Worm (Caenorhabditis elegans): ENCODE measurements around the gene mlt-3.

The mlt-3 gene

ce11 chrIV:12211292-12211691 lies 15.6 kb downstream of the mlt-3 start:
- TF ChIP-seq ref-1 (GFP tag; conservative IDR thresholded peaks at IDR 0.05) = no peak
- no peak for TF ChIP-seq T22C8.4 (GFP tag; IDR thresholded peaks at IDR 0.05)
- no peak for TF ChIP-seq ztf-29 (GFP tag; IDR thresholded peaks at IDR 0.05)
- no peak for TF ChIP-seq tab-1 (GFP tag; IDR thresholded peaks at IDR 0.05)
- no peak for TF ChIP-seq ztf-23 (GFP tag; IDR thresholded peaks at IDR 0.05)
- TF ChIP-seq med-1 (GFP tag; optimal IDR thresholded peaks at IDR 0.05; ENCODE audit: insufficient read depth) = no peak
- TF ChIP-seq klf-2 (GFP tag; conservative IDR thresholded peaks at IDR 0.05) = no peak
- TF ChIP-seq flt-1 (GFP tag; IDR thresholded peaks at IDR 0.05) = no peak

DNA sequence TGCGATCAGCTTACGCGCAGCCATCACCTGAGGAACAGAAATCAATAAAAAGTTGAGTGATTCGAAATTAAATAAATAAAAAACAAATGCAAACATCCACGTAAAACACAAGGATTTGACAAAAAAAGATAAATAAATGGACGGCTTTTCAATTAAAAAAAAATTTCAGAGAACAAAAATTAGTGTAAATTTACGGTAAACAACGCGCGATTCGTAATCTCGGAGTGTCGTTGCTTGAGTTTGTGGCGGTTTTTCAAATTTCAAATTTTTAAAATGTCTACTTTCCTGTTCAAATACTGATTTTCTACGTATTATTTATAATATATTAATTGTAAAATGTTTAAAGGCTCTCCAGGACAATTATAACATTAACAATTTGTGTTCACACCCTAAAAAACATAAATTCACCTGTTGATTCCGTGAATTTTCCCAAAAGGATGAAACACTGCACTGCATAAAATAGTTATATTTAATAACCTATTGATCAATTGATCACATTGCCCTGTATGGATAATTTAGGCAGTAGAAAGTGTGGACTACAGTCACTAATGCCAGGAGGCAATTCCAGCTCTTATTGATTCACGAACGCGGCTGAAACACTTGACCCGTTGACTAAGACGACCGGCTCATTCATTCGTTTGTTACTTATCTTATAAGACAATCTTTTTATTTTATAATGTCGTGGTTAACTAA lies 17.8 kb downstream of the mlt-3 start, which contains the start of the genes marb-1 and F35G2.3:
marb-1 (minus strand) TSS at position 27 of the 693 bp plus-strand sequence.
F35G2.3 (plus strand) TSS at position 643 of the 693 bp plus-strand sequence.
- TF ChIP-seq flt-1 (GFP tag; IDR thresholded peaks at IDR 0.05) = no peak
- no peak for TF ChIP-seq tab-1 (GFP tag; IDR thresholded peaks at IDR 0.05)
- TF ChIP-seq ztf-29 (GFP tag; IDR thresholded peaks at IDR 0.05) = no peak
- no peak for TF ChIP-seq ref-1 (GFP tag; conservative IDR thresholded peaks at IDR 0.05)
- TF ChIP-seq klf-2 (GFP tag; conservative IDR thresholded peaks at IDR 0.05) = no peak

DNA sequence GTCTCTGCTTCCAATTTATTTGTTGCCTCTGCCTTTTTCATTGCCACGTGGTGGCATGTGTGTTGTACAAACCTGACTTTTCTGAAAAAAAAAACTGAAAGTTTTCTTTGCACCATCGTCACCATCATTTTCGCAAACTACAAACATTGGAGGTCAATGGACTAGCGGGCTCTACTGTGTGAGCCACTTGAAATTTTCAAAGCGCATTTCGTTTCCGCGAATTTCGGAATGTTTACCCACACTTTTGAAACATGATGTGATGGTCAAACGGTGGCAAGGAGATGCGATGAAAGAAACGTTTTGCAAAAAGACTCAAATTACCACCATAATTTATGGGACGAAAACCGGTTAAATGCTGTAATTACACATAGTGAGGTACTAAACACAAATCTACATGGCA lies 19.0 kb downstream of the mlt-3 start:
- TF ChIP-seq ref-1 (GFP tag; conservative IDR thresholded peaks at IDR 0.05) (no peak), ztf-23 (GFP tag; IDR thresholded peaks at IDR 0.05) (no peak), med-1 (GFP tag; optimal IDR thresholded peaks at IDR 0.05; ENCODE audit: insufficient read depth) (no peak), tab-1 (GFP tag; IDR thresholded peaks at IDR 0.05) (no peak), ztf-29 (GFP tag; IDR thresholded peaks at IDR 0.05) (no peak), klf-2 (GFP tag; conservative IDR thresholded peaks at IDR 0.05) (no peak), cog-1 (tag; optimal IDR thresholded peaks at IDR 0.05) (no peak), flt-1 (GFP tag; IDR thresholded peaks at IDR 0.05) (no peak), T22C8.4 (GFP tag; IDR thresholded peaks at IDR 0.05) (no peak)

ce11 chrIV:12207454-12207853 lies 19.5 kb downstream of the mlt-3 start:
- TF ChIP-seq ztf-23 (GFP tag; IDR thresholded peaks at IDR 0.05) (no peak), ref-1 (GFP tag; conservative IDR thresholded peaks at IDR 0.05) (no peak), cog-1 (tag; optimal IDR thresholded peaks at IDR 0.05) (no peak), flt-1 (GFP tag; IDR thresholded peaks at IDR 0.05) (no peak), klf-2 (GFP tag; conservative IDR thresholded peaks at IDR 0.05) (no peak), ztf-29 (GFP tag; IDR thresholded peaks at IDR 0.05) (no peak), med-1 (GFP tag; optimal IDR thresholded peaks at IDR 0.05; ENCODE audit: insufficient read depth) (no peak), tab-1 (GFP tag; IDR thresholded peaks at IDR 0.05) (no peak), T22C8.4 (GFP tag; IDR thresholded peaks at IDR 0.05) (no peak)

- no peak for TF ChIP-seq ztf-29 (GFP tag; IDR thresholded peaks at IDR 0.05)
- no peak for TF ChIP-seq T22C8.4 (GFP tag; IDR thresholded peaks at IDR 0.05)
- no peak for TF ChIP-seq tab-1 (GFP tag; IDR thresholded peaks at IDR 0.05)
Observed at ce11 chrIV:12203968-12204367, 22.9 kb downstream of the mlt-3 start.

ce11 chrIV:12202949-12203348 lies 24.0 kb downstream of the mlt-3 start, which contains the start of gene F35G2.1:
TSS of gene F35G2.1 (plus strand) at chrIV:12203249.
- TF ChIP-seq klf-2 (GFP tag; conservative IDR thresholded peaks at IDR 0.05) (no peak), ztf-23 (GFP tag; IDR thresholded peaks at IDR 0.05) (no peak), flt-1 (GFP tag; IDR thresholded peaks at IDR 0.05) (no peak), med-1 (GFP tag; optimal IDR thresholded peaks at IDR 0.05; ENCODE audit: insufficient read depth) (no peak), tab-1 (GFP tag; IDR thresholded peaks at IDR 0.05) (no peak), cog-1 (tag; optimal IDR thresholded peaks at IDR 0.05) (no peak), ref-1 (GFP tag; conservative IDR thresholded peaks at IDR 0.05) (no peak), ztf-29 (GFP tag; IDR thresholded peaks at IDR 0.05) (no peak)

DNA sequence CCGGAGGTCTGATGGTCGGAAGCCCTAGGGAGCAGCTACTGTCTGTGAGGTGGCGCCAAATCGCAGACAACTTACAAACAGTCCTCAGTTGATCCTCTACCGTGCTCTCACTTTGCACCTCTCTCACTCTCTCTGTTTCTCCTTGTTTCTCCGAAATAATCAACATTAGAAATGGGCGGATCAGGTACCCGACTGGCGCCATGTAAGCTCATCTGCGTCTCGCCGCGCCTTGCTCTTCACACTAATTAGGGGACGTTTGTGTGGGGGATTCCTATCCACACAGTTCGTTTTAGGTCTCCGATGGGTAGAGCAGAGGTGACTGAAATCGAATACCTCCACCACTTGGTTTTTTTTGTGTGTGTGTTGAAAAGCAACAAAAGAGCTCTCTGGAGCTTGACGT lies 24.9 kb downstream of the mlt-3 start:
- TF ChIP-seq flt-1 (GFP tag; IDR thresholded peaks at IDR 0.05) (no peak), klf-2 (GFP tag; conservative IDR thresholded peaks at IDR 0.05) (no peak), med-1 (GFP tag; optimal IDR thresholded peaks at IDR 0.05; ENCODE audit: insufficient read depth) (no peak), T22C8.4 (GFP tag; IDR thresholded peaks at IDR 0.05) (no peak), cog-1 (tag; optimal IDR thresholded peaks at IDR 0.05) (no peak), ztf-29 (GFP tag; IDR thresholded peaks at IDR 0.05) (no peak), ztf-23 (GFP tag; IDR thresholded peaks at IDR 0.05) (no peak), ref-1 (GFP tag; conservative IDR thresholded peaks at IDR 0.05) (no peak), tab-1 (GFP tag; IDR thresholded peaks at IDR 0.05) (no peak)

- no peak for TF ChIP-seq tab-1 (GFP tag; IDR thresholded peaks at IDR 0.05)
- TF ChIP-seq klf-2 (GFP tag; conservative IDR thresholded peaks at IDR 0.05) = no peak
- no peak for TF ChIP-seq flt-1 (GFP tag; IDR thresholded peaks at IDR 0.05)
- no peak for TF ChIP-seq med-1 (GFP tag; optimal IDR thresholded peaks at IDR 0.05; ENCODE audit: insufficient read depth)
- TF ChIP-seq ref-1 (GFP tag; conservative IDR thresholded peaks at IDR 0.05) = no peak
- no peak for TF ChIP-seq ztf-29 (GFP tag; IDR thresholded peaks at IDR 0.05)
- no peak for TF ChIP-seq T22C8.4 (GFP tag; IDR thresholded peaks at IDR 0.05)
- no peak for TF ChIP-seq ztf-23 (GFP tag; IDR thresholded peaks at IDR 0.05)
- TF ChIP-seq cog-1 (tag; optimal IDR thresholded peaks at IDR 0.05) = no peak
Observed at ce11 chrIV:12200812-12201211, 26.1 kb downstream of the mlt-3 start.

DNA sequence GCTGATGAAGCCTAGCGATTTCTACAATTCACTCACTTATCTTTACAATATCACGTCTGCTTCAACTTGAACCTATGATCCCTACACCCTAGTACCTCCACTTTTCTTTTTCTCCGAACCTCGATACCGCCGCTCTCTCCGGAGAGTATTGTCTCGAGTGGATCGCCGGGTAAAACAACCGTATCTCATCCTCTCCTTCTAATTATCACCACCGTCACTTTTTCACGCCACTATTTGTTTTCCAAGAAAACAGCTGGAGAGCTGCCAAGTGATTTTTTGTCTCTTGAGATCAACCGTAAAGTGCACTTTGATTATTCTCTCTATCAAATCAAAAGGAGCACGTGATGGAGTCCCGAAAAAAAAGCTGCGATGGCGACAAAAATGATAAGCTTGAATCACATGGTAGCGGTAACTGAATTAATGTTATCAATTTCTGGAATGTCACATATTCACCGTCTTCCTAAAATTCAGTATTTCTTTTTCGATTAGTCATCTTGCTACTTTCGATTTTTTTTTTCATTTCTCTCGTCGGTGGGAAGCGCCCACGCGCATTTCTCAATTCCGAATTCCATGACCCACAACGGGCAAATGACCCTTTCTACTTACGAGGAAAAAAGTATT lies 27.3 kb downstream of the mlt-3 start:
- TF ChIP-seq ref-1 (GFP tag; conservative IDR thresholded peaks at IDR 0.05) = no peak
- no peak for TF ChIP-seq klf-2 (GFP tag; conservative IDR thresholded peaks at IDR 0.05)
- TF ChIP-seq T22C8.4 (GFP tag; IDR thresholded peaks at IDR 0.05) = no peak
- TF ChIP-seq tab-1 (GFP tag; IDR thresholded peaks at IDR 0.05) = no peak
- TF ChIP-seq cog-1 (tag; optimal IDR thresholded peaks at IDR 0.05) = no peak
- no peak for TF ChIP-seq ztf-29 (GFP tag; IDR thresholded peaks at IDR 0.05)
- no peak for TF ChIP-seq ztf-23 (GFP tag; IDR thresholded peaks at IDR 0.05)
- no peak for TF ChIP-seq flt-1 (GFP tag; IDR thresholded peaks at IDR 0.05)
- TF ChIP-seq med-1 (GFP tag; optimal IDR thresholded peaks at IDR 0.05; ENCODE audit: insufficient read depth) = no peak

Measured in whole organism, midembryonic.